Worm (Caenorhabditis elegans) whole organism, L1 larva: ENCODE measurements around the gene F25B5.5.

ENCODE experiments used
- efl-1 ChIP-seq, 4 experiments: fragments of 150-350 bp; optimal IDR thresholded peaks in 3 of 4; peaks in 1 of 4; 1 replicate in 1 of 4; 2 replicates in 3 of 4; lab custom pipeline; 2014; ENCODE audit warnings: missing biosample characterization in 2 of 4, missing genetic modification characterization in 2 of 4, missing genetic modification reagents in 2 of 4
- elt-2 ChIP-seq: sonication (generic microtip); optimal IDR thresholded peaks from 2 replicates; lab custom pipeline; 2016; ENCODE audit warnings: missing genetic modification characterization, mild to moderate bottlenecking, inconsistent platforms, missing compliant biosample characterization, missing genetic modification reagents
- fos-1 ChIP-seq: fragments of 150-350 bp; optimal IDR thresholded peaks from 2 replicates; lab custom pipeline; 2014; ENCODE audit warnings: missing biosample characterization, missing genetic modification characterization
- grh-1 ChIP-seq: fragments of 200-800 bp; sonication (Bioruptor generic); IDR thresholded peaks from 2 replicates; pipeline ENCODE4 v1.3.6; 2022; ENCODE audit warnings: missing genetic modification reagents, missing genetic modification characterization, missing compliant biosample characterization
- lin-35 ChIP-seq, 2 experiments: fragments of 150-350 bp; optimal IDR thresholded peaks; 2 replicates each; lab custom pipeline; 2014; ENCODE audit warnings: missing biosample characterization in 2 of 2, missing genetic modification characterization in 2 of 2, missing genetic modification reagents in 2 of 2
- mep-1 ChIP-seq: fragments of 150-350 bp; optimal IDR thresholded peaks from 2 replicates; lab custom pipeline; 2014; ENCODE audit warnings: missing biosample characterization, missing genetic modification characterization
- nhr-12 ChIP-seq: sonication (generic microtip); optimal IDR thresholded peaks from 2 replicates; lab custom pipeline; 2017; ENCODE audit warnings: missing biosample characterization, missing genetic modification characterization
- nhr-85 ChIP-seq: sonication (generic microtip); peaks from one replicate; lab custom pipeline; 2016; ENCODE audit warnings: missing genetic modification characterization, inconsistent platforms, missing compliant biosample characterization
- pag-3 ChIP-seq: sonication (generic microtip); optimal IDR thresholded peaks from 2 replicates; lab custom pipeline; 2017; ENCODE audit warnings: missing genetic modification characterization, mild to moderate bottlenecking, missing compliant biosample characterization, antibody characterized with exemption, borderline replicate concordance; ENCODE audit not compliant: insufficient read depth
- skn-1 ChIP-seq: fragments of 150-350 bp; optimal IDR thresholded peaks from 2 replicates; lab custom pipeline; 2014; ENCODE audit warnings: missing biosample characterization, missing genetic modification characterization
- snpc-4 ChIP-seq: fragments of 150-350 bp; optimal IDR thresholded peaks from 2 replicates; lab custom pipeline; 2014; ENCODE audit warnings: missing biosample characterization, missing genetic modification characterization
- unc-130 ChIP-seq: fragments of 150-350 bp; optimal IDR thresholded peaks from 2 replicates; lab custom pipeline; 2017; ENCODE audit warnings: missing biosample characterization, missing genetic modification characterization, inconsistent platforms
- ztf-11 ChIP-seq, 2 experiments: sonication (generic microtip); optimal IDR thresholded peaks; 2 replicates each; lab custom pipeline; 2016 to 2017; ENCODE audit warnings: missing genetic modification characterization in 2 of 2, missing biosample characterization in 1 of 2, missing compliant biosample characterization in 1 of 2

DNA sequence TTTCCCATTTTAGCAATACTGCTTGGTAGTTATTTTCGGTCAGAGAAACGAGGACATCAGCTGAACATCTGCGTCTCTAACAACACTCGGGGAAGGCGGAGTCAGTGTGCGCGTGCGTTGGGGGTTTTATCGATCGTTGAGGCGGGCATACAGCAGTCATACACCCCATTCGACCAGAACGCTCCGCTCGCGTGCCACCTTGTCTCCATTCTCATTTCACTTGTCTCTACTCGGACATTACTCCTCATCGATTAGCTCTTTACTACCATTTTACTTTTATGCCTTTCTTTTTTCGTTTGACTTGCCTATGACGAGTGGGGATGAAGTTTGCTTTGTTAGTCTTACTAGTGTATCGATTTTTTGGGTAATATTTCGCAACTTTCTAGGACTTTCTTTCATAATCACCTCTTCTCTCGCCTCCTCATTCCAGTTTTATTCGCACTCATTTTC, 5.4 kb downstream of the F25B5.5 start:
- TF ChIP-seq nhr-12 (tag; lab: Kevin White, UChicago) (no peak), ztf-11 (tag; optimal IDR thresholded peaks at IDR 0.05; lab: Kevin White, UChicago) (peak in 1 of 2 experiments; percentile 38), efl-1 (optimal IDR thresholded peaks at IDR 0.05; lab: Kevin White, UChicago) (peak; percentile 26 to 29), efl-1 (GFP tag; optimal IDR thresholded peaks at IDR 0.05 in 1 of 2; lab: Kevin White, UChicago) (peak in 1 of 2 experiments; percentile 78), unc-130 (peak; percentile 87), skn-1 (tag; lab: Kevin White, UChicago) (peak; percentile 29), elt-2 (tag; lab: Kevin White, UChicago) (no peak), pag-3 (no peak), grh-1 (no peak), snpc-4 (tag; lab: Kevin White, UChicago) (peak; percentile 46), nhr-85 (tag; lab: Kevin White, UChicago) (peak; percentile 75), fos-1 (tag; lab: Kevin White, UChicago) (peak; percentile 19), mep-1 (tag; lab: Kevin White, UChicago) (no peak), lin-35 (GFP tag; optimal IDR thresholded peaks at IDR 0.05; lab: Kevin White, UChicago) (peak; percentile 48 to 75)
